Worm (Caenorhabditis elegans) whole organism, young adult: ENCODE measurements around the gene clec-177.
A peak's percentile ranks its signal among the peaks of the same experiment; 100 is the strongest.

Experiments used
- B0336.3 ChIP-seq: fragments of 200-800 bp; sonication (Bioruptor generic); IDR thresholded peaks from 2 replicates; pipeline ENCODE4 v1.3.6; 2022; ENCODE audit warnings: missing genetic modification characterization, missing compliant biosample characterization
- F33H1.4 ChIP-seq: fragments of 200-800 bp; sonication (Bioruptor generic); IDR thresholded peaks from 2 replicates; pipeline ENCODE4 v1.3.6; 2022; ENCODE audit warnings: missing genetic modification reagents, missing genetic modification characterization, missing compliant biosample characterization
- F39B2.1 ChIP-seq: fragments of 200-800 bp; sonication (Bioruptor generic); IDR thresholded peaks from 2 replicates; pipeline ENCODE4 v1.3.6; 2022; ENCODE audit warnings: missing genetic modification reagents, missing genetic modification characterization, missing compliant biosample characterization
- F49E8.2 ChIP-seq: sonication (generic microtip); optimal IDR thresholded peaks from 3 replicates; lab custom pipeline; 2017; ENCODE audit warnings: missing genetic modification characterization, mild to moderate bottlenecking, missing compliant biosample characterization, antibody characterized with exemption, moderate library complexity; ENCODE audit not compliant: insufficient read depth
- F55B11.4 ChIP-seq: sonication (generic microtip); optimal IDR thresholded peaks from 2 replicates; lab custom pipeline; 2016; ENCODE audit warnings: missing compliant biosample characterization, missing genetic modification characterization, borderline replicate concordance; ENCODE audit not compliant: insufficient read depth
- F57C9.4 ChIP-seq: sonication (generic microtip); optimal IDR thresholded peaks from 2 replicates; lab custom pipeline; 2017; ENCODE audit warnings: mild to moderate bottlenecking, missing genetic modification characterization, missing compliant biosample characterization
- Y53G8AR.9 ChIP-seq: fragments of 200-800 bp; sonication (Bioruptor generic); conservative IDR thresholded peaks from 2 replicates; pipeline ENCODE4 v1.3.6; 2022; ENCODE audit warnings: missing genetic modification reagents, missing genetic modification characterization, missing compliant biosample characterization
- Y56A3A.18 ChIP-seq: fragments of 200-800 bp; sonication (Bioruptor generic); IDR thresholded peaks from 2 replicates; pipeline ENCODE4 v1.3.6; 2022; ENCODE audit warnings: missing genetic modification reagents, missing genetic modification characterization, missing compliant biosample characterization
- akir-1 ChIP-seq: fragments of 200-800 bp; sonication (Bioruptor generic); optimal IDR thresholded peaks from 2 replicates; lab custom pipeline; 2018; ENCODE audit warnings: mild to moderate bottlenecking, missing genetic modification characterization, moderate library complexity, missing compliant biosample characterization
- ama-1 ChIP-seq, 3 experiments: fragments of 150-350 bp in 1 of 3; sonication (generic microtip) in 2 of 3; optimal IDR thresholded peaks; 2 replicates each; lab custom pipeline; 2014 to 2018; ENCODE audit warnings: missing biosample characterization in 2 of 3, missing genetic modification characterization in 2 of 3, missing genetic modification reagents in 2 of 3
- aptf-3 ChIP-seq: fragments of 200-800 bp; sonication (Bioruptor generic); IDR thresholded peaks from 2 replicates; pipeline ENCODE4 v1.3.6; 2022; ENCODE audit warnings: missing genetic modification characterization, missing compliant biosample characterization
- atf-7 ChIP-seq: sonication (generic microtip); optimal IDR thresholded peaks from 2 replicates; lab custom pipeline; 2017; ENCODE audit warnings: mild to moderate bottlenecking, missing genetic modification characterization, missing compliant biosample characterization
- attf-3 ChIP-seq: fragments of 200-800 bp; sonication (Bioruptor generic); conservative IDR thresholded peaks from 2 replicates; pipeline ENCODE4 v1.3.6; 2022; ENCODE audit warnings: missing genetic modification reagents, missing genetic modification characterization, missing compliant biosample characterization
- ceh-27 ChIP-seq: fragments of 200-800 bp; sonication (Bioruptor generic); optimal IDR thresholded peaks from 2 replicates; lab custom pipeline; 2018; ENCODE audit warnings: mild to moderate bottlenecking, missing genetic modification characterization, moderate library complexity, missing compliant biosample characterization
- ceh-91 ChIP-seq: fragments of 200-800 bp; sonication (Bioruptor generic); IDR thresholded peaks from 2 replicates; pipeline ENCODE4 v1.3.6; 2022; ENCODE audit warnings: missing genetic modification reagents, missing genetic modification characterization, missing compliant biosample characterization
- dox-1 ChIP-seq: fragments of 200-800 bp; sonication (Bioruptor generic); IDR thresholded peaks from 2 replicates; pipeline ENCODE4 v1.3.6; 2022; ENCODE audit warnings: missing genetic modification reagents, missing genetic modification characterization, missing compliant biosample characterization
- dpl-1 ChIP-seq: fragments of 150-350 bp; optimal IDR thresholded peaks from 2 replicates; lab custom pipeline; 2014; ENCODE audit warnings: missing biosample characterization, missing genetic modification reagents, missing genetic modification characterization
- egrh-3 ChIP-seq: fragments of 200-800 bp; sonication (Bioruptor generic); IDR thresholded peaks from 2 replicates; pipeline ENCODE4 v1.3.6; 2022; ENCODE audit warnings: missing genetic modification reagents, missing genetic modification characterization, missing compliant biosample characterization
- ets-4 ChIP-seq: fragments of 200-800 bp; sonication (Bioruptor generic); optimal IDR thresholded peaks from 2 replicates; lab custom pipeline; 2018; ENCODE audit warnings: mild to moderate bottlenecking, missing genetic modification characterization, missing compliant biosample characterization
- hmg-20 ChIP-seq: fragments of 200-800 bp; sonication (Bioruptor generic); IDR thresholded peaks from 2 replicates; pipeline ENCODE4 v1.3.6; 2022; ENCODE audit warnings: missing genetic modification reagents, missing genetic modification characterization, missing compliant biosample characterization
- hrde-1 ChIP-seq: sonication (generic microtip); optimal IDR thresholded peaks from 2 replicates; lab custom pipeline; 2016; ENCODE audit warnings: missing genetic modification characterization, mild to moderate bottlenecking, missing compliant biosample characterization, moderate library complexity, missing genotype, missing genetic modification reagents, borderline replicate concordance
- lag-1 ChIP-seq: fragments of 200-800 bp; sonication (Bioruptor generic); IDR thresholded peaks from 2 replicates; pipeline ENCODE4 v1.3.6; 2022; ENCODE audit warnings: missing genetic modification reagents, missing genetic modification characterization, missing compliant biosample characterization
- let-607 ChIP-seq, 2 experiments: fragments of 200-800 bp in 1 of 2; sonication (Bioruptor generic) in 1 of 2; sonication (generic microtip) in 1 of 2; optimal IDR thresholded peaks; 2 replicates each; lab custom pipeline; 2016 to 2018; ENCODE audit warnings: mild to moderate bottlenecking in 2 of 2, missing compliant biosample characterization in 2 of 2, missing genetic modification characterization in 2 of 2, moderate library complexity in 2 of 2, missing genotype in 1 of 2
- lin-40 ChIP-seq: sonication (generic microtip); optimal IDR thresholded peaks from 2 replicates; lab custom pipeline; 2016; ENCODE audit warnings: missing genetic modification characterization, mild to moderate bottlenecking, missing compliant biosample characterization, missing genotype, missing genetic modification reagents
- madf-10 ChIP-seq: sonication (generic microtip); optimal IDR thresholded peaks from 2 replicates; lab custom pipeline; 2016; ENCODE audit warnings: mild to moderate bottlenecking, missing genetic modification characterization, missing compliant biosample characterization
- mel-28 ChIP-seq: sonication (generic microtip); optimal IDR thresholded peaks from 2 replicates; lab custom pipeline; 2016; ENCODE audit warnings: borderline replicate concordance, mild to moderate bottlenecking, missing genetic modification characterization, missing compliant biosample characterization
- nfyb-1 ChIP-seq: fragments of 200-800 bp; sonication (Bioruptor generic); IDR thresholded peaks from 2 replicates; pipeline ENCODE4 v1.3.6; 2022; ENCODE audit warnings: missing genetic modification reagents, missing genetic modification characterization, missing compliant biosample characterization
- sea-2 ChIP-seq: fragments of 200-800 bp; sonication (Bioruptor generic); IDR thresholded peaks from 2 replicates; pipeline ENCODE4 v1.3.6; 2022; ENCODE audit warnings: missing genetic modification characterization, missing compliant biosample characterization
- snpc-3.4 ChIP-seq: sonication (generic microtip); optimal IDR thresholded peaks from 2 replicates; lab custom pipeline; 2017; ENCODE audit warnings: missing genetic modification characterization, mild to moderate bottlenecking, missing compliant biosample characterization, antibody characterized with exemption, moderate library complexity, missing genotype, missing genetic modification reagents
- somi-1 ChIP-seq: fragments of 200-800 bp; sonication (Bioruptor generic); optimal IDR thresholded peaks from 2 replicates; lab custom pipeline; 2018; ENCODE audit warnings: mild to moderate bottlenecking, missing genetic modification characterization, missing compliant biosample characterization
- sptf-2 ChIP-seq: fragments of 200-800 bp; sonication (Bioruptor generic); optimal IDR thresholded peaks from 2 replicates; lab custom pipeline; 2018; ENCODE audit warnings: mild to moderate bottlenecking, missing genetic modification characterization, missing compliant biosample characterization
- tlf-1 ChIP-seq: fragments of 200-800 bp; sonication (Bioruptor generic); optimal IDR thresholded peaks from 2 replicates; lab custom pipeline; 2018; ENCODE audit warnings: mild to moderate bottlenecking, missing genetic modification characterization, missing compliant biosample characterization
- unc-130 ChIP-seq: sonication (generic microtip); optimal IDR thresholded peaks from 2 replicates; lab custom pipeline; 2016; ENCODE audit warnings: missing genetic modification reagents, missing genetic modification characterization, missing compliant biosample characterization
- unc-62 ChIP-seq: fragments of 150-350 bp; optimal IDR thresholded peaks from 2 replicates; lab custom pipeline; 2014; ENCODE audit warnings: missing biosample characterization, missing genetic modification reagents, missing genetic modification characterization
- zfh-2 ChIP-seq: fragments of 200-800 bp; sonication (Bioruptor generic); conservative IDR thresholded peaks from 2 replicates; pipeline ENCODE4 v1.3.6; 2022; ENCODE audit warnings: missing genetic modification reagents, missing genetic modification characterization, missing compliant biosample characterization
- ztf-18 ChIP-seq: sonication (generic microtip); optimal IDR thresholded peaks from 2 replicates; lab custom pipeline; 2016; ENCODE audit warnings: missing genotype, mild to moderate bottlenecking, missing genetic modification characterization, missing compliant biosample characterization
- ztf-25 ChIP-seq: fragments of 200-800 bp; sonication (Bioruptor generic); IDR thresholded peaks from 2 replicates; pipeline ENCODE4 v1.3.6; 2022; ENCODE audit warnings: missing genetic modification reagents, missing genetic modification characterization, missing compliant biosample characterization
- ztf-26 ChIP-seq: sonication (generic microtip); optimal IDR thresholded peaks from 2 replicates; lab custom pipeline; 2017; ENCODE audit warnings: missing genetic modification characterization, missing compliant biosample characterization
- ztf-28 ChIP-seq: fragments of 200-800 bp; sonication (Bioruptor generic); IDR thresholded peaks from 2 replicates; pipeline ENCODE4 v1.3.6; 2022; ENCODE audit warnings: missing genetic modification reagents, missing genetic modification characterization, missing compliant biosample characterization

The clec-177 gene

DNA sequence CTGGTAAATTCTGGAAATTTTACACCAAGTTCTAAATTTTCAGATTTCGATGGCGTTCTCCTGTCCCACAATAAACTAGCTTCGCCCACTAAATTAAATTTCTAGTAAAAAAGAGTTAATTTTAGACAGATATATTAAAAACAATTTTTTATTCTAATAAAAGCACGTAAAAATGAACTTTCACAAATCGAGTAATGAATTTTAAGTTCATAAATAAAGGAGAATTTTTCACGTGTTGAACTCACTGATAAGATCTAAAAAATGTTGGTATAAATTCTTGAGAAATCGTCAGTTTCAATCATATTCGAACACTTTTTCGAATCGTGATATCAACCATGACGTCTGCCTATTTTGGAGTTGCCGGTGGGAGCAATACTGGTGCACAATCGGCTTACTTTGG lies 9.5 kb downstream of the clec-177 start, which contains the start of gene ssq-2:
Gene ssq-2, plus strand, starts transcription at position 301 of the 400 bp plus-strand sequence.
- TF ChIP-seq B0336.3 (no peak), akir-1 (GFP tag; lab: Kevin White, UChicago) (no peak), sea-2 (GFP tag; lab: Robert Waterston, UW) (no peak), tlf-1 (GFP tag; lab: Kevin White, UChicago) (no peak), F57C9.4 (tag; lab: Kevin White, UChicago) (no peak), ztf-18 (tag; lab: Kevin White, UChicago) (no peak), F49E8.2 (tag; lab: Kevin White, UChicago) (no peak), ztf-26 (tag; lab: Kevin White, UChicago) (no peak), lin-40 (tag; lab: Kevin White, UChicago) (no peak), ceh-27 (GFP tag; lab: Kevin White, UChicago) (no peak), F39B2.1 (GFP tag; lab: Robert Waterston, UW) (no peak), ama-1 (optimal IDR thresholded peaks at IDR 0.05; lab: Kevin White, UChicago) (no peak), ama-1 (GFP tag; optimal IDR thresholded peaks at IDR 0.05; lab: Kevin White, UChicago) (no peak), mel-28 (tag; lab: Kevin White, UChicago) (no peak), zfh-2 (GFP tag; lab: Robert Waterston, UW) (no peak), dox-1 (no peak), ztf-25 (GFP tag; lab: Robert Waterston, UW) (no peak), hrde-1 (no peak)

DNA sequence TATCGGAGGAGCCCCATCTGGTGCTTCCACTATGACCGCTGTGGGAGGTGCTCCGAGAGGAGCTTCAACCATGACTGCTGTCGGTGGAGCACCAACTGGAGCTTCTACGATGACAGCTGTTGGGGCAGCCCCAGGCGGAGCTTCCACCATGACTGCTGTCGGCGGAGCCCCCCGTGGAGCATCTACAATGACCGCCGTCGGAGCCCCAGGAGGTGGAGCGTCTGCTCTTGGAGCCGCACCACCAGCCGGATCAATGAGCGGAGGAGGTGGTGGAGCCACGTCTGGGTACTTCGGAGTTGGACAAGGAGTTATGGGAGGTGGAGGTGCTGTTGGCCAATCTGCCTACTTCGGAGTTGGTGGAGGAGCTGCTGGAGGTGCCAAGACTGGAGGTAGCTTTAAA lies 10.6 kb downstream of the clec-177 start:
- TF ChIP-seq zfh-2 (GFP tag; lab: Robert Waterston, UW) = peak; percentile 70
- TF ChIP-seq hmg-20 (GFP tag; lab: Robert Waterston, UW) = no peak
- peak; percentile 86 for TF ChIP-seq egrh-3 (GFP tag; lab: Robert Waterston, UW)
- TF ChIP-seq, all 124 proteins: peak for 2

DNA sequence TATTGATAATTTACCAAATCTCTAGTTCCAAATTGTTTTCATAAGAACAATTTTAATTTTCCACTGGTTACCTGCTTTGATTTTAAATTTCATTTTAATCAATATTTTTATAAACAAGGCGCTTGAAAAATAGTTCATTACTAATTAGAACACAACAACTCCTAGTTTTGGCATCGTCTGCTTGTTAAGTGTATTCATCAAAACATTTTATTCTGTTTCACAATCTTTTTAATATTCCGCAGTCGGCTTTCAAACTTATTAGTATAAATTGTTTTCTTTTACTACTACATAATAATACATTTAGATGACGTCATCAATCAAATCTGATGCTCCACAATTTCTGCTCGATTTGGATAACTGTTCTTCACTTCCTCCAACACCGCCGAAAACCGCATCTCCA lies 16.1 kb downstream of the clec-177 start, which contains the start of gene pes-1:
Gene pes-1, plus strand, starts transcription at position 301 of the 400 bp plus-strand sequence.
- TF ChIP-seq ztf-28 (GFP tag; lab: Robert Waterston, UW) = no peak
- no peak for TF ChIP-seq ztf-25 (GFP tag; lab: Robert Waterston, UW)
- TF ChIP-seq madf-10 = no peak
- no peak for TF ChIP-seq snpc-3.4 (tag; lab: Kevin White, UChicago)
- no peak for TF ChIP-seq lag-1 (GFP tag; lab: Robert Waterston, UW)
- no peak for TF ChIP-seq F33H1.4 (GFP tag; lab: Robert Waterston, UW)
- no peak for TF ChIP-seq F55B11.4 (tag; lab: Kevin White, UChicago)
- TF ChIP-seq sea-2 (GFP tag; lab: Robert Waterston, UW) = no peak
- TF ChIP-seq ets-4 (GFP tag; lab: Kevin White, UChicago) = no peak

DNA sequence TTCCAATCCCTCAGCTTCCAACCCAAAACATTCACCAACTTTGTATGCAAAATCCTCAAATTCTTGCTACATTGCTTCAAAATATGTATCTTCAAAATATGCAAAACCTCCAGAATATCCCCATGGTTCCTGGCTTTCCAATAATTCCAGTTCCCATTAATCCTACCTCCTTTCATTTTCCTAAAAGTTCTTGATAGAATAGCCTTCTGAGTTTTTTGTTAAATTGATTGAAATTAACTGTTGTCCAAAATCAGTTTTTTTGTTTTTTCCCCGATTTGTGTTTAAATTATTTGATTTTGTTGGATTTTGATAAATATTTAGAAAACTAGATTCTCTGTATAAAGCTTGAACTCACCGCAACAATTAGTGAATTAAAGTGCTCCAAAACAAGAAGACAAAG lies 18.8 kb downstream of the clec-177 start:
- TF ChIP-seq let-607 (tag; optimal IDR thresholded peaks at IDR 0.05; lab: Kevin White, UChicago) (no peak), Y53G8AR.9 (GFP tag; lab: Robert Waterston, UW) (no peak), sptf-2 (GFP tag; lab: Kevin White, UChicago) (no peak), Y56A3A.18 (GFP tag; lab: Robert Waterston, UW) (no peak)

DNA sequence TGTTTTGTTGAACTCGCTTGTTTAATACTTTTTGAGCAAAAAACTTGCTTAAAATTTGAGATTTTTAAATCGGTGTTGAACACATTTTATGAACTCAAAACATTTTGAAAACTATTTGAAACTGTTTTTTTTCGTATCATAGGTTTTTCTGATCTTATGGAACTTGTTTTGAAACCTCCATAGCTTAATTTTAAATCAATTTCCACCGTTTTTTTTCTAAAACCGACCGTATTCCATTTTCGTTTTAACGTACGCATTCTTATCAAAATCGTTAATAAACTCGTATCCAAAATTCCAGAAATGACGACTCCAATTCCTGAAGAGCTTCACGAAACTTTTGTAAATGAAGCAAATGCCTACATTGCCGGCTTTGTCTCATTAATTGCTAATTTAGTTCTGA lies 22.0 kb downstream of the clec-177 start, which contains the start of gene srm-2:
Gene srm-2, plus strand, starts transcription at position 301 of the 400 bp plus-strand sequence.
- no peak for TF ChIP-seq unc-130 (GFP tag; lab: Kevin White, UChicago)
- TF ChIP-seq nfyb-1 (GFP tag; lab: Robert Waterston, UW) = no peak
- no peak for TF ChIP-seq atf-7 (tag; lab: Kevin White, UChicago)
- TF ChIP-seq aptf-3 (GFP tag; lab: Robert Waterston, UW) = no peak
- no peak for TF ChIP-seq ztf-18 (tag; lab: Kevin White, UChicago)
- TF ChIP-seq somi-1 (GFP tag; lab: Kevin White, UChicago) = no peak
- TF ChIP-seq ceh-91 (GFP tag; lab: Robert Waterston, UW) = no peak
- TF ChIP-seq dpl-1 (GFP tag; lab: Kevin White, UChicago) = no peak
- no peak for TF ChIP-seq unc-62 (GFP tag; lab: Kevin White, UChicago)
- no peak for TF ChIP-seq Y56A3A.18 (GFP tag; lab: Robert Waterston, UW)
- no peak for TF ChIP-seq attf-3 (GFP tag; lab: Robert Waterston, UW)
